Fruit fly (Drosophila melanogaster) whole organism, embryonic: Measurements from ENCODE around the gene SP1173.

ENCODE experiments used
- Abd-B ChIP-seq: fragments of 200-800 bp; sonication (Bioruptor generic); optimal IDR thresholded peaks from 2 replicates; lab custom pipeline; 2018; ENCODE audit warnings: missing biosample characterization, mild to moderate bottlenecking, missing genetic modification characterization, moderate library complexity
- Bteb2 ChIP-seq: fragments of 200-800 bp; sonication (Bioruptor generic); optimal IDR thresholded peaks from 2 replicates; lab custom pipeline; 2016; ENCODE audit warnings: missing biosample characterization, missing genetic modification characterization
- CG11247 ChIP-seq: fragments of 200-800 bp; sonication (Bioruptor generic); IDR thresholded peaks from 2 replicates; pipeline ENCODE4 v1.3.6; 2022; ENCODE audit warnings: missing biosample characterization, missing genetic modification characterization
- CG11456 ChIP-seq: fragments of 200-800 bp; sonication (Bioruptor generic); IDR thresholded peaks from 3 replicates; pipeline ENCODE4 v1.3.6; 2022; ENCODE audit warnings: missing biosample characterization, missing genetic modification characterization
- CG11723 ChIP-seq: fragments of 200-800 bp; sonication (Bioruptor generic); optimal IDR thresholded peaks from 2 replicates; lab custom pipeline; 2017; ENCODE audit warnings: missing biosample characterization, mild to moderate bottlenecking, missing genetic modification characterization
- CG14667 ChIP-seq: fragments of 200-800 bp; sonication (Bioruptor generic); IDR thresholded peaks from 2 replicates; pipeline ENCODE4 v1.3.6; 2022; ENCODE audit warnings: missing biosample characterization, missing genetic modification characterization
- CG15011 ChIP-seq: fragments of 200-800 bp; sonication (Bioruptor generic); optimal IDR thresholded peaks from 3 replicates; lab custom pipeline; 2018; ENCODE audit warnings: missing biosample characterization, mild to moderate bottlenecking, missing genetic modification characterization
- CG15269 ChIP-seq: fragments of 200-800 bp; sonication (Bioruptor generic); optimal IDR thresholded peaks from 2 replicates; lab custom pipeline; 2018; ENCODE audit warnings: missing biosample characterization, mild to moderate bottlenecking, missing genetic modification characterization, moderate library complexity
- CG18619 ChIP-seq: fragments of 200-800 bp; sonication (Bioruptor generic); optimal IDR thresholded peaks from 3 replicates; lab custom pipeline; 2017; ENCODE audit warnings: missing biosample characterization, mild to moderate bottlenecking, missing genetic modification characterization
- CG2120 ChIP-seq: fragments of 200-800 bp; sonication (Bioruptor generic); optimal IDR thresholded peaks from 3 replicates; lab custom pipeline; 2016; ENCODE audit warnings: missing biosample characterization, missing genetic modification characterization
- CG2202 ChIP-seq: fragments of 200-800 bp; sonication (Bioruptor generic); optimal IDR thresholded peaks from 2 replicates; lab custom pipeline; 2018; ENCODE audit warnings: missing biosample characterization, mild to moderate bottlenecking, missing genetic modification characterization
- CG2875 ChIP-seq: fragments of 200-800 bp; sonication (Bioruptor generic); optimal IDR thresholded peaks from 2 replicates; lab custom pipeline; 2017; ENCODE audit warnings: missing biosample characterization, mild to moderate bottlenecking, missing genetic modification characterization, missing genetic modification reagents
- CG32532 ChIP-seq: fragments of 200-800 bp; sonication (Bioruptor generic); IDR thresholded peaks from 2 replicates; pipeline ENCODE4 v1.3.6; 2022; ENCODE audit warnings: missing biosample characterization, missing genetic modification characterization
- CG42726 ChIP-seq: fragments of 200-800 bp; sonication (Bioruptor generic); IDR thresholded peaks from 2 replicates; pipeline ENCODE4 v1.3.6; 2022; ENCODE audit warnings: missing biosample characterization, missing genetic modification characterization; ENCODE audit not compliant: partially characterized antibody
- CG6254 ChIP-seq: fragments of 200-800 bp; sonication (Bioruptor generic); optimal IDR thresholded peaks from 3 replicates; lab custom pipeline; 2017; ENCODE audit warnings: mild to moderate bottlenecking, missing biosample characterization, missing genetic modification reagents, missing genetic modification characterization
- CG6272 ChIP-seq: fragments of 200-800 bp; sonication (Bioruptor generic); IDR thresholded peaks from 2 replicates; pipeline ENCODE4 v1.3.6; 2022; ENCODE audit warnings: missing biosample characterization, missing genetic modification characterization
- CG6654 ChIP-seq: fragments of 200-800 bp; sonication (Bioruptor generic); optimal IDR thresholded peaks from 2 replicates; lab custom pipeline; 2017; ENCODE audit warnings: missing biosample characterization, mild to moderate bottlenecking, missing genetic modification characterization
- CG8089 ChIP-seq: fragments of 200-800 bp; sonication (Bioruptor generic); optimal IDR thresholded peaks from 3 replicates; lab custom pipeline; 2016; ENCODE audit warnings: missing biosample characterization, missing genetic modification characterization
- CG9727 ChIP-seq: fragments of 200-800 bp; sonication (Bioruptor generic); optimal IDR thresholded peaks from 3 replicates; lab custom pipeline; 2017; ENCODE audit warnings: missing biosample characterization, mild to moderate bottlenecking, missing genetic modification characterization
- CrebB ChIP-seq: fragments of 200-800 bp; sonication (Bioruptor generic); optimal IDR thresholded peaks from 3 replicates; lab custom pipeline; 2018; ENCODE audit warnings: missing biosample characterization, mild to moderate bottlenecking, missing genetic modification characterization
- Deaf1 ChIP-seq: fragments of 200-800 bp; optimal IDR thresholded peaks from 3 replicates; lab custom pipeline; 2019; ENCODE audit warnings: missing biosample characterization, mild to moderate bottlenecking, missing genetic modification characterization, moderate library complexity
- Dek ChIP-seq: fragments of 200-800 bp; sonication (Bioruptor generic); optimal IDR thresholded peaks from 3 replicates; lab custom pipeline; 2019; ENCODE audit warnings: missing biosample characterization, mild to moderate bottlenecking, missing genetic modification characterization, moderate library complexity
- Fer3 ChIP-seq: fragments of 200-800 bp; sonication (Bioruptor generic); optimal IDR thresholded peaks from 2 replicates; lab custom pipeline; 2018; ENCODE audit warnings: missing biosample characterization, mild to moderate bottlenecking, missing genetic modification characterization, moderate library complexity
- Gsc ChIP-seq: fragments of 200-800 bp; sonication (Bioruptor generic); IDR thresholded peaks from 2 replicates; pipeline ENCODE4 v1.3.6; 2022; ENCODE audit warnings: missing biosample characterization, missing genetic modification characterization
- HHEX ChIP-seq: fragments of 200-800 bp; sonication (Bioruptor generic); optimal IDR thresholded peaks from 3 replicates; lab custom pipeline; 2017; ENCODE audit warnings: missing biosample characterization, mild to moderate bottlenecking, missing genetic modification characterization, missing genetic modification reagents
- Lpt ChIP-seq: fragments of >200 bp; optimal IDR thresholded peaks from 2 replicates; lab custom pipeline; 2018; ENCODE audit warnings: missing biosample characterization, missing genetic modification characterization
- MESR4 ChIP-seq: fragments of 200-800 bp; sonication (Bioruptor generic); optimal IDR thresholded peaks from 2 replicates; lab custom pipeline; 2018; ENCODE audit warnings: missing biosample characterization, mild to moderate bottlenecking, missing genetic modification characterization, moderate library complexity
- Poxn ChIP-seq: fragments of 200-800 bp; sonication (Bioruptor generic); IDR thresholded peaks from 2 replicates; pipeline ENCODE4 v1.3.6; 2022; ENCODE audit warnings: missing biosample characterization, missing genetic modification characterization
- Ravus ChIP-seq: fragments of 200-800 bp; sonication (Bioruptor generic); IDR thresholded peaks from 2 replicates; pipeline ENCODE4 v1.3.6; 2022; ENCODE audit warnings: missing biosample characterization, missing genetic modification characterization
- Sox100B ChIP-seq: fragments of 200-800 bp; sonication (Bioruptor generic); optimal IDR thresholded peaks from 3 replicates; lab custom pipeline; 2018; ENCODE audit warnings: missing biosample characterization, mild to moderate bottlenecking, missing genetic modification characterization
- ac ChIP-seq: fragments of 200-800 bp; sonication (Bioruptor generic); optimal IDR thresholded peaks from 3 replicates; lab custom pipeline; 2017; ENCODE audit warnings: missing biosample characterization, mild to moderate bottlenecking, missing genetic modification characterization
- ato ChIP-seq: fragments of 200-800 bp; sonication (Bioruptor generic); IDR thresholded peaks from 2 replicates; pipeline ENCODE4 v1.3.6; 2022; ENCODE audit warnings: missing biosample characterization, missing genetic modification characterization; ENCODE audit not compliant: partially characterized antibody
- az2 ChIP-seq: fragments of 200-800 bp; sonication (Bioruptor generic); optimal IDR thresholded peaks from 3 replicates; lab custom pipeline; 2016; ENCODE audit warnings: missing biosample characterization, missing genetic modification characterization
- dimm ChIP-seq: fragments of 200-800 bp; sonication (Bioruptor generic); IDR thresholded peaks from 2 replicates; pipeline ENCODE4 v1.3.6; 2022; ENCODE audit warnings: missing biosample characterization, missing genetic modification characterization
- disco-r ChIP-seq: fragments of 200-800 bp; sonication (Bioruptor generic); optimal IDR thresholded peaks from 2 replicates; lab custom pipeline; 2016; ENCODE audit warnings: missing biosample characterization, missing genetic modification characterization
- grau ChIP-seq: fragments of 200-800 bp; optimal IDR thresholded peaks from 3 replicates; lab custom pipeline; 2019; ENCODE audit warnings: missing biosample characterization, mild to moderate bottlenecking, missing genetic modification characterization, moderate library complexity
- gsb-n ChIP-seq: fragments of 200-800 bp; sonication (Bioruptor generic); optimal IDR thresholded peaks from 3 replicates; lab custom pipeline; 2018; ENCODE audit warnings: missing biosample characterization, mild to moderate bottlenecking, missing genetic modification characterization
- her ChIP-seq: fragments of 200-800 bp; sonication (Bioruptor generic); optimal IDR thresholded peaks from 2 replicates; lab custom pipeline; 2016; ENCODE audit warnings: missing biosample characterization, missing genetic modification characterization
- jing ChIP-seq: fragments of 200-800 bp; sonication (Bioruptor generic); optimal IDR thresholded peaks from 2 replicates; lab custom pipeline; 2018; ENCODE audit warnings: missing biosample characterization, mild to moderate bottlenecking, missing genetic modification characterization
- jumu ChIP-seq: fragments of 200-800 bp; sonication (Bioruptor generic); optimal IDR thresholded peaks from 3 replicates; lab custom pipeline; 2016; ENCODE audit warnings: missing biosample characterization, missing genetic modification characterization
- ken ChIP-seq: fragments of 200-800 bp; sonication (Bioruptor generic); IDR thresholded peaks from 3 replicates; pipeline ENCODE4 v1.3.6; 2022; ENCODE audit warnings: missing biosample characterization, missing genetic modification characterization
- pb ChIP-seq: fragments of 200-800 bp; sonication (Bioruptor generic); optimal IDR thresholded peaks from 3 replicates; lab custom pipeline; 2016; ENCODE audit warnings: missing biosample characterization, missing genetic modification characterization
- pfk ChIP-seq: fragments of 200-800 bp; sonication (Bioruptor generic); optimal IDR thresholded peaks from 2 replicates; lab custom pipeline; 2018; ENCODE audit warnings: missing biosample characterization, mild to moderate bottlenecking, missing genetic modification characterization, moderate library complexity
- pzg ChIP-seq: fragments of 200-800 bp; sonication (Bioruptor generic); optimal IDR thresholded peaks from 3 replicates; lab custom pipeline; 2018; ENCODE audit warnings: missing biosample characterization, mild to moderate bottlenecking, missing genetic modification characterization, moderate library complexity
- scrt ChIP-seq: fragments of 200-800 bp; sonication (Bioruptor generic); optimal IDR thresholded peaks from 2 replicates; lab custom pipeline; 2018; ENCODE audit warnings: missing biosample characterization, mild to moderate bottlenecking, missing genetic modification characterization, moderate library complexity
- sima ChIP-seq: fragments of 200-800 bp; sonication (Bioruptor generic); optimal IDR thresholded peaks from 2 replicates; lab custom pipeline; 2016; ENCODE audit warnings: missing biosample characterization, missing genetic modification characterization
- tap ChIP-seq: fragments of 200-800 bp; optimal IDR thresholded peaks from 3 replicates; lab custom pipeline; 2019; ENCODE audit warnings: missing biosample characterization, mild to moderate bottlenecking, missing genetic modification characterization, moderate library complexity
- tup ChIP-seq: fragments of 200-800 bp; sonication (Bioruptor generic); optimal IDR thresholded peaks from 2 replicates; lab custom pipeline; 2016; ENCODE audit warnings: missing biosample characterization, mild to moderate bottlenecking, missing genetic modification characterization, moderate library complexity
- twi ChIP-seq: fragments of 200-800 bp; optimal IDR thresholded peaks from 2 replicates; lab custom pipeline; 2019; ENCODE audit warnings: missing biosample characterization, mild to moderate bottlenecking, missing genetic modification characterization, moderate library complexity
- vfl ChIP-seq: fragments of 200-800 bp; sonication (Bioruptor generic); optimal IDR thresholded peaks from 2 replicates; lab custom pipeline; 2016; ENCODE audit warnings: missing biosample characterization, missing genetic modification characterization
- zen ChIP-seq: fragments of 200-800 bp; sonication (Bioruptor generic); optimal IDR thresholded peaks from 3 replicates; lab custom pipeline; 2018; ENCODE audit warnings: missing biosample characterization, mild to moderate bottlenecking, missing genetic modification characterization, moderate library complexity

Gene SP1173

DNA sequence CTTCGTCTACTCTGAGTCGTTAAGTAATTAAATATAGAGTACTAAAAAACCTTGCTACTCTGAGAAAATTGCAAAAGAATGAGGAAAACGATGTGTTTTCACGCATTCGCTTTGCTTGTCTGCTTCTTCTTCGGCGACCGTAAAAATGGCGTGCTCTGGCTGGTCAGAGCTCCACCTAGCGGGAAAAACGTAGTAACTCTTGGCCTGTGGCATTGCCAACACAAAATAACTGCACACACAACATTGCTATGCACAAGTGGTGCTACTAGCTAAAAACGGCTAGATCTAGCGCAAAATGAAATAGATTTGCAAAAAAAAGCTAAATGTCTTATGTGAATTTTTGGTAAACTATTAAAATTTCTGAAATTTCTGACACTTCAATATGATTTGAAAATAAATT is 43.8 kb upstream of the SP1173 start (continued):
- TF ChIP-seq CG6254 = no peak
- TF ChIP-seq CG2202 (tag; lab: Kevin White, UChicago) = no peak
- TF ChIP-seq pzg = peak; percentile 73
- no peak for TF ChIP-seq dimm (GFP tag; lab: Robert Waterston, UW)
- no peak for TF ChIP-seq CG6654 (GFP tag; lab: Kevin White, UChicago)
- peak; percentile 13 for TF ChIP-seq her (GFP tag; lab: Kevin White, UChicago)
- 0 out of 2 replicates have a peak, but pooled peaks have one; percentile 12 for TF ChIP-seq Poxn (GFP tag; lab: Robert Waterston, UW)
- TF ChIP-seq tap = no peak
- no peak for TF ChIP-seq disco-r (GFP tag; lab: Kevin White, UChicago)
- TF ChIP-seq CG15269 (tag; lab: Kevin White, UChicago) = peak; percentile 39
- peak; percentile 62 for TF ChIP-seq gsb-n
- peak; percentile 9 for TF ChIP-seq az2
- TF ChIP-seq CG2120 (GFP tag; lab: Kevin White, UChicago) = peak; percentile 70
- TF ChIP-seq twi (tag; lab: Kevin White, UChicago) = peak; percentile 6
- no peak for TF ChIP-seq Dek (tag; lab: Kevin White, UChicago)
- TF ChIP-seq Bteb2 (GFP tag; lab: Kevin White, UChicago) = peak; percentile 28
- TF ChIP-seq CG6272 (GFP tag; lab: Robert Waterston, UW) = peak; percentile 55; the same call in 1 of the 2 replicates
- TF ChIP-seq sima (GFP tag; lab: Kevin White, UChicago) = no peak
- TF ChIP-seq vfl (GFP tag; lab: Kevin White, UChicago) = peak; percentile 19
- peak; percentile 78 for TF ChIP-seq CG32532
- TF ChIP-seq Ravus = no peak
- no peak for TF ChIP-seq CG8089 (GFP tag; lab: Kevin White, UChicago)
- peak; percentile 35 for TF ChIP-seq zen
- TF ChIP-seq Abd-B (GFP tag; lab: Kevin White, UChicago) = peak; percentile 39
- no peak for TF ChIP-seq jing (GFP tag; lab: Kevin White, UChicago)
- no peak for TF ChIP-seq CrebB
- no peak for TF ChIP-seq pb (GFP tag; lab: Kevin White, UChicago)
- TF ChIP-seq MESR4 = peak; percentile 72
- peak; percentile 26 for TF ChIP-seq CG9727 (GFP tag; lab: Kevin White, UChicago)
- peak; percentile 40 for TF ChIP-seq jumu (GFP tag; lab: Kevin White, UChicago)
- TF ChIP-seq CG2875 = no peak
- peak; percentile 28 for TF ChIP-seq HHEX (GFP tag; lab: Kevin White, UChicago)
- no peak for TF ChIP-seq scrt (GFP tag; lab: Kevin White, UChicago)
- peak; percentile 9 for TF ChIP-seq Fer3
- TF ChIP-seq ken (GFP tag; lab: Robert Waterston, UW) = peak; percentile 71; the same call in 2 of the 3 replicates
- TF ChIP-seq CG15011 (GFP tag; lab: Kevin White, UChicago) = no peak
- TF ChIP-seq CG18619 (GFP tag; lab: Kevin White, UChicago) = peak; percentile 40
- peak; percentile 70 for TF ChIP-seq CG42726
- no peak for TF ChIP-seq pfk (GFP tag; lab: Kevin White, UChicago)
- no peak for TF ChIP-seq ato (GFP tag; lab: Robert Waterston, UW)
- no peak for TF ChIP-seq CG14667 (GFP tag; lab: Robert Waterston, UW)
- peak; percentile 28 for TF ChIP-seq CG11723 (GFP tag; lab: Kevin White, UChicago)
- TF ChIP-seq CG11456 (GFP tag; lab: Robert Waterston, UW) = peak; percentile 85
- no peak for TF ChIP-seq Lpt (GFP tag; lab: Kevin White, UChicago)
- peak; percentile 3 for TF ChIP-seq Sox100B (GFP tag; lab: Kevin White, UChicago)
- TF ChIP-seq grau (tag; lab: Kevin White, UChicago) = peak; percentile 61
- TF ChIP-seq Gsc (GFP tag; lab: Robert Waterston, UW) = no peak
- no peak for TF ChIP-seq tup
- TF ChIP-seq Deaf1 (tag; lab: Kevin White, UChicago) = no peak
- TF ChIP-seq CG11247 = peak; percentile 52; the same call in 1 of the 2 replicates
- no peak for TF ChIP-seq ac
